Worm (Caenorhabditis elegans): ENCODE data around the gene F01F1.15.

Gene F01F1.15

ce11 chrIII:5869429-5869828 lies at the start of gene F01F1.15:
TSS of gene F01F1.15 (minus strand) at chrIII:5869529.
- TF ChIP-seq med-1 (GFP tag; optimal IDR thresholded peaks at IDR 0.05; ENCODE audit: insufficient read depth) (no peak), cog-1 (tag; optimal IDR thresholded peaks at IDR 0.05) (no peak), ztf-23 (GFP tag; IDR thresholded peaks at IDR 0.05) (no peak), ref-1 (GFP tag; conservative IDR thresholded peaks at IDR 0.05) (no peak), tab-1 (GFP tag; IDR thresholded peaks at IDR 0.05) (no peak), klf-2 (GFP tag; conservative IDR thresholded peaks at IDR 0.05) (no peak), flt-1 (GFP tag; IDR thresholded peaks at IDR 0.05) (no peak), T22C8.4 (GFP tag; IDR thresholded peaks at IDR 0.05) (no peak), ztf-29 (GFP tag; IDR thresholded peaks at IDR 0.05) (no peak)

ce11 chrIII:5917365-5917958 lies 48.1 kb upstream of the F01F1.15 start:
- TF ChIP-seq ref-1 (GFP tag; conservative IDR thresholded peaks at IDR 0.05): no peak
- no peak for TF ChIP-seq flt-1 (GFP tag; IDR thresholded peaks at IDR 0.05)

- TF ChIP-seq T22C8.4 (GFP tag; IDR thresholded peaks at IDR 0.05) (no peak), med-1 (GFP tag; optimal IDR thresholded peaks at IDR 0.05; ENCODE audit: insufficient read depth) (no peak), klf-2 (GFP tag; conservative IDR thresholded peaks at IDR 0.05) (no peak), ztf-23 (GFP tag; IDR thresholded peaks at IDR 0.05) (no peak), tab-1 (GFP tag; IDR thresholded peaks at IDR 0.05) (no peak), cog-1 (tag; optimal IDR thresholded peaks at IDR 0.05) (no peak), ztf-29 (GFP tag; IDR thresholded peaks at IDR 0.05) (no peak), ref-1 (GFP tag; conservative IDR thresholded peaks at IDR 0.05) (no peak), flt-1 (GFP tag; IDR thresholded peaks at IDR 0.05) (no peak)
These were observed 46.6 kb upstream of the F01F1.15 start for ce11 chrIII:5915926-5916325.

ce11 chrIII:5914717-5915116 lies 45.4 kb upstream of the F01F1.15 start:
- TF ChIP-seq med-1 (GFP tag; optimal IDR thresholded peaks at IDR 0.05; ENCODE audit: insufficient read depth): no peak
- TF ChIP-seq klf-2 (GFP tag; conservative IDR thresholded peaks at IDR 0.05): no peak
- TF ChIP-seq cog-1 (tag; optimal IDR thresholded peaks at IDR 0.05): no peak
- no peak for TF ChIP-seq ztf-29 (GFP tag; IDR thresholded peaks at IDR 0.05)
- no peak for TF ChIP-seq ref-1 (GFP tag; conservative IDR thresholded peaks at IDR 0.05)

- TF ChIP-seq T22C8.4 (GFP tag; IDR thresholded peaks at IDR 0.05) (no peak), med-1 (GFP tag; optimal IDR thresholded peaks at IDR 0.05; ENCODE audit: insufficient read depth) (no peak), ztf-29 (GFP tag; IDR thresholded peaks at IDR 0.05) (no peak), flt-1 (GFP tag; IDR thresholded peaks at IDR 0.05) (no peak), ref-1 (GFP tag; conservative IDR thresholded peaks at IDR 0.05) (no peak), tab-1 (GFP tag; IDR thresholded peaks at IDR 0.05) (no peak), cog-1 (tag; optimal IDR thresholded peaks at IDR 0.05) (no peak), klf-2 (GFP tag; conservative IDR thresholded peaks at IDR 0.05) (no peak), ztf-23 (GFP tag; IDR thresholded peaks at IDR 0.05) (no peak)
These were observed 39.1 kb upstream of the F01F1.15 start, which contains the start of gene C28H8.3 for ce11 chrIII:5908408-5908807. TSS of gene C28H8.3 (plus strand) at chrIII:5908700.

- TF ChIP-seq tab-1 (GFP tag; IDR thresholded peaks at IDR 0.05): no peak
These were observed 37.4 kb upstream of the F01F1.15 start, which contains the start of gene erd-2.2 for ce11 chrIII:5906749-5907148. TSS of gene erd-2.2 (plus strand) at chrIII:5907049.

ce11 chrIII:5906059-5906458 lies 36.7 kb upstream of the F01F1.15 start, which contains the start of gene dpff-1:
TSS of gene dpff-1 (minus strand) at chrIII:5906346.
- TF ChIP-seq T22C8.4 (GFP tag; IDR thresholded peaks at IDR 0.05): peak; percentile 80
- no peak for TF ChIP-seq flt-1 (GFP tag; IDR thresholded peaks at IDR 0.05)

- no peak for TF ChIP-seq med-1 (GFP tag; optimal IDR thresholded peaks at IDR 0.05; ENCODE audit: insufficient read depth)
- no peak for TF ChIP-seq flt-1 (GFP tag; IDR thresholded peaks at IDR 0.05)
- no peak for TF ChIP-seq ztf-23 (GFP tag; IDR thresholded peaks at IDR 0.05)
- no peak for TF ChIP-seq klf-2 (GFP tag; conservative IDR thresholded peaks at IDR 0.05)
- TF ChIP-seq T22C8.4 (GFP tag; IDR thresholded peaks at IDR 0.05): no peak
- TF ChIP-seq tab-1 (GFP tag; IDR thresholded peaks at IDR 0.05): no peak
- no peak for TF ChIP-seq ref-1 (GFP tag; conservative IDR thresholded peaks at IDR 0.05)
- no peak for TF ChIP-seq cog-1 (tag; optimal IDR thresholded peaks at IDR 0.05)
- no peak for TF ChIP-seq ztf-29 (GFP tag; IDR thresholded peaks at IDR 0.05)
These were observed 33.2 kb upstream of the F01F1.15 start for ce11 chrIII:5902558-5902957.

- TF ChIP-seq med-1 (GFP tag; optimal IDR thresholded peaks at IDR 0.05; ENCODE audit: insufficient read depth) (no peak), tab-1 (GFP tag; IDR thresholded peaks at IDR 0.05) (no peak), cog-1 (tag; optimal IDR thresholded peaks at IDR 0.05) (no peak), flt-1 (GFP tag; IDR thresholded peaks at IDR 0.05) (no peak), T22C8.4 (GFP tag; IDR thresholded peaks at IDR 0.05) (no peak), ref-1 (GFP tag; conservative IDR thresholded peaks at IDR 0.05) (no peak), klf-2 (GFP tag; conservative IDR thresholded peaks at IDR 0.05) (no peak), ztf-29 (GFP tag; IDR thresholded peaks at IDR 0.05) (no peak), ztf-23 (GFP tag; IDR thresholded peaks at IDR 0.05) (no peak)
These were observed 31.4 kb upstream of the F01F1.15 start for ce11 chrIII:5900709-5901108.

ce11 chrIII:5898631-5899030 lies 29.3 kb upstream of the F01F1.15 start:
- TF ChIP-seq med-1 (GFP tag; optimal IDR thresholded peaks at IDR 0.05; ENCODE audit: insufficient read depth): no peak
- no peak for TF ChIP-seq cog-1 (tag; optimal IDR thresholded peaks at IDR 0.05)
- no peak for TF ChIP-seq ref-1 (GFP tag; conservative IDR thresholded peaks at IDR 0.05)
- TF ChIP-seq flt-1 (GFP tag; IDR thresholded peaks at IDR 0.05): no peak
- TF ChIP-seq T22C8.4 (GFP tag; IDR thresholded peaks at IDR 0.05): no peak
- TF ChIP-seq klf-2 (GFP tag; conservative IDR thresholded peaks at IDR 0.05): no peak
- no peak for TF ChIP-seq ztf-23 (GFP tag; IDR thresholded peaks at IDR 0.05)
- TF ChIP-seq tab-1 (GFP tag; IDR thresholded peaks at IDR 0.05): no peak
- no peak for TF ChIP-seq ztf-29 (GFP tag; IDR thresholded peaks at IDR 0.05)
